Fruit fly (Drosophila melanogaster) whole organism, embryonic: ENCODE measurements around the gene CG8300.

Experiments used
- Atf3 ChIP-seq: fragments of 200-800 bp; sonication (Bioruptor generic); optimal IDR thresholded peaks from 3 replicates; lab custom pipeline; 2016; ENCODE audit warnings: missing biosample characterization, missing genetic modification characterization
- Bteb2 ChIP-seq: fragments of 200-800 bp; sonication (Bioruptor generic); optimal IDR thresholded peaks from 2 replicates; lab custom pipeline; 2016; ENCODE audit warnings: missing biosample characterization, missing genetic modification characterization
- CG10321 ChIP-seq: fragments of 200-800 bp; sonication (Bioruptor generic); IDR thresholded peaks from 2 replicates; pipeline ENCODE4 v1.3.6; 2022; ENCODE audit warnings: missing biosample characterization, missing genetic modification characterization
- CG11696 ChIP-seq: fragments of 200-800 bp; sonication (Bioruptor generic); IDR thresholded peaks from 2 replicates; pipeline ENCODE4 v1.3.6; 2022; ENCODE audit warnings: missing biosample characterization, missing genetic modification characterization
- CG12155 ChIP-seq: fragments of 200-800 bp; sonication (Bioruptor generic); optimal IDR thresholded peaks from 3 replicates; lab custom pipeline; 2016; ENCODE audit warnings: missing biosample characterization, missing genetic modification characterization
- CG12219 ChIP-seq: fragments of 200-800 bp; sonication (Bioruptor generic); optimal IDR thresholded peaks from 3 replicates; lab custom pipeline; 2018; ENCODE audit warnings: missing biosample characterization, mild to moderate bottlenecking, missing genetic modification characterization
- CG12942 ChIP-seq: fragments of 200-800 bp; sonication (Bioruptor generic); optimal IDR thresholded peaks from 3 replicates; lab custom pipeline; 2016; ENCODE audit warnings: missing biosample characterization, missing genetic modification characterization
- CG17359 ChIP-seq: fragments of 200-800 bp; sonication (Bioruptor generic); optimal IDR thresholded peaks from 3 replicates; lab custom pipeline; 2018; ENCODE audit warnings: missing biosample characterization, mild to moderate bottlenecking, missing genetic modification characterization, moderate library complexity
- CG2116 ChIP-seq: fragments of 200-800 bp; sonication (Bioruptor generic); optimal IDR thresholded peaks from 3 replicates; lab custom pipeline; 2018; ENCODE audit warnings: missing biosample characterization, mild to moderate bottlenecking, missing genetic modification characterization
- CG4328 ChIP-seq: fragments of 200-800 bp; sonication (Bioruptor generic); optimal IDR thresholded peaks from 3 replicates; lab custom pipeline; 2017; ENCODE audit warnings: missing biosample characterization, missing genetic modification reagents, missing genetic modification characterization
- CG4424 ChIP-seq: fragments of 200-800 bp; sonication (Bioruptor generic); optimal IDR thresholded peaks from 3 replicates; lab custom pipeline; 2016; ENCODE audit warnings: missing biosample characterization, missing genetic modification characterization
- CG4617 ChIP-seq: fragments of 200-800 bp; sonication (Bioruptor generic); optimal IDR thresholded peaks from 3 replicates; lab custom pipeline; 2016; ENCODE audit warnings: missing biosample characterization, missing genetic modification characterization, borderline replicate concordance
- CG6272 ChIP-seq: fragments of 200-800 bp; sonication (Bioruptor generic); IDR thresholded peaks from 2 replicates; pipeline ENCODE4 v1.3.6; 2022; ENCODE audit warnings: missing biosample characterization, missing genetic modification characterization
- CG6689 ChIP-seq: fragments of 200-800 bp; sonication (Bioruptor generic); IDR thresholded peaks from 2 replicates; pipeline ENCODE4 v1.3.6; 2022; ENCODE audit warnings: missing biosample characterization, missing genetic modification characterization
- CG6791 ChIP-seq: fragments of 200-800 bp; sonication (Bioruptor generic); IDR thresholded peaks from 3 replicates; pipeline ENCODE4 v1.3.6; 2022; ENCODE audit warnings: missing biosample characterization, missing genetic modification characterization; ENCODE audit not compliant: partially characterized antibody
- CG6854 ChIP-seq: fragments of 200-800 bp; sonication (Bioruptor generic); optimal IDR thresholded peaks from 3 replicates; lab custom pipeline; 2017; ENCODE audit warnings: missing biosample characterization, mild to moderate bottlenecking, missing genetic modification characterization
- CG7357 ChIP-seq: fragments of 200-800 bp; sonication (Bioruptor generic); IDR thresholded peaks from 3 replicates; pipeline ENCODE4 v1.3.6; 2022; ENCODE audit warnings: missing biosample characterization, missing genetic modification characterization
- CG7745 ChIP-seq: fragments of 200-800 bp; sonication (Bioruptor generic); optimal IDR thresholded peaks from 2 replicates; lab custom pipeline; 2018; ENCODE audit warnings: missing biosample characterization, mild to moderate bottlenecking, missing genetic modification characterization, moderate library complexity
- CG7786 ChIP-seq: fragments of 200-800 bp; sonication (Bioruptor generic); optimal IDR thresholded peaks from 2 replicates; lab custom pipeline; 2016; ENCODE audit warnings: missing biosample characterization, missing genetic modification characterization
- Camta ChIP-seq: fragments of 200-800 bp; sonication (Bioruptor generic); optimal IDR thresholded peaks from 2 replicates; lab custom pipeline; 2016; ENCODE audit warnings: missing biosample characterization, missing genetic modification characterization
- Dip2 ChIP-seq: fragments of 200-800 bp; sonication (Bioruptor generic); IDR thresholded peaks from 2 replicates; pipeline ENCODE4 v1.3.6; 2022; ENCODE audit warnings: missing biosample characterization, missing genetic modification characterization
- Hr39 ChIP-seq: fragments of >200 bp; optimal IDR thresholded peaks from 2 replicates; lab custom pipeline; 2017
- Med ChIP-seq: fragments of 200-800 bp; sonication (Bioruptor generic); peaks from one replicate; lab custom pipeline; 2016; ENCODE audit warnings: missing biosample characterization, missing genetic modification characterization, mild to moderate bottlenecking, inconsistent platforms, moderate library complexity
- Ptx1 ChIP-seq: fragments of 200-800 bp; sonication (Bioruptor generic); IDR thresholded peaks from 2 replicates; pipeline ENCODE4 v1.3.6; 2022; ENCODE audit warnings: missing biosample characterization, missing genetic modification characterization
- Rx ChIP-seq: fragments of 200-800 bp; sonication (Bioruptor generic); IDR thresholded peaks from 2 replicates; pipeline ENCODE4 v1.3.6; 2022; ENCODE audit warnings: missing biosample characterization, missing genetic modification characterization
- Taf1 ChIP-seq: fragments of 200-800 bp; sonication (Bioruptor generic); IDR thresholded peaks from 2 replicates; pipeline ENCODE4 v1.3.6; 2022; ENCODE audit warnings: missing biosample characterization, missing genetic modification characterization
- Vsx1 ChIP-seq: fragments of 200-800 bp; sonication (Bioruptor generic); optimal IDR thresholded peaks from 2 replicates; lab custom pipeline; 2017; ENCODE audit warnings: missing biosample characterization, mild to moderate bottlenecking, missing genetic modification characterization, missing genetic modification reagents
- ap ChIP-seq: fragments of 200-800 bp; sonication (Bioruptor generic); IDR thresholded peaks from 2 replicates; pipeline ENCODE4 v1.3.6; 2022; ENCODE audit warnings: missing biosample characterization, missing genetic modification characterization
- cg ChIP-seq: fragments of 200-800 bp; sonication (Bioruptor generic); optimal IDR thresholded peaks from 3 replicates; lab custom pipeline; 2019; ENCODE audit warnings: missing biosample characterization, mild to moderate bottlenecking, missing genetic modification characterization, moderate library complexity
- chm ChIP-seq: fragments of 200-800 bp; sonication (Bioruptor generic); IDR thresholded peaks from 2 replicates; pipeline ENCODE4 v1.3.6; 2022; ENCODE audit warnings: missing biosample characterization, missing genetic modification characterization
- dmrt11E ChIP-seq: fragments of 200-800 bp; sonication (Bioruptor generic); optimal IDR thresholded peaks from 3 replicates; lab custom pipeline; 2018; ENCODE audit warnings: missing biosample characterization, mild to moderate bottlenecking, missing genetic modification characterization, moderate library complexity
- ewg ChIP-seq: fragments of 200-800 bp; sonication (Bioruptor generic); optimal IDR thresholded peaks from 3 replicates; lab custom pipeline; 2017; ENCODE audit warnings: mild to moderate bottlenecking, missing biosample characterization, missing genetic modification reagents, missing genetic modification characterization
- fd64A ChIP-seq: fragments of 200-800 bp; sonication (Bioruptor generic); optimal IDR thresholded peaks from 3 replicates; lab custom pipeline; 2018; ENCODE audit warnings: missing biosample characterization, mild to moderate bottlenecking, missing genetic modification characterization
- grau ChIP-seq: fragments of 200-800 bp; optimal IDR thresholded peaks from 3 replicates; lab custom pipeline; 2019; ENCODE audit warnings: missing biosample characterization, mild to moderate bottlenecking, missing genetic modification characterization, moderate library complexity
- nau ChIP-seq: fragments of 200-800 bp; sonication (Bioruptor generic); optimal IDR thresholded peaks from 3 replicates; lab custom pipeline; 2017; ENCODE audit warnings: missing biosample characterization, mild to moderate bottlenecking, missing genetic modification characterization, missing genetic modification reagents
- oc ChIP-seq: fragments of 200-800 bp; sonication (Bioruptor generic); optimal IDR thresholded peaks from 2 replicates; lab custom pipeline; 2018; ENCODE audit warnings: missing biosample characterization, mild to moderate bottlenecking, missing genetic modification characterization, moderate library complexity
- otp ChIP-seq: fragments of 200-800 bp; sonication (Bioruptor generic); IDR thresholded peaks from 3 replicates; pipeline ENCODE4, ENCODE4 v1.3.6; 2022; ENCODE audit warnings: missing biosample characterization, missing genetic modification characterization
- pan ChIP-seq, 4 experiments: fragments of >200 bp in 3 of 4; fragments of 200-800 bp in 1 of 4; sonication (Bioruptor generic) in 1 of 4; optimal IDR thresholded peaks in 3 of 4; IDR thresholded peaks in 1 of 4; 2 replicates each; pipeline versions ENCODE4 v1.3.6 to Lab custom; 2017 to 2022; ENCODE audit warnings: missing biosample characterization in 2 of 4, missing genetic modification characterization in 2 of 4, mixed read lengths in 1 of 4
- pho ChIP-seq: fragments of 200-800 bp; sonication (Bioruptor generic); optimal IDR thresholded peaks from 2 replicates; lab custom pipeline; 2016; ENCODE audit warnings: missing biosample characterization, missing genetic modification characterization
- run ChIP-seq: fragments of 200-800 bp; sonication (Bioruptor generic); optimal IDR thresholded peaks from 3 replicates; lab custom pipeline; 2018; ENCODE audit warnings: missing biosample characterization, mild to moderate bottlenecking, missing genetic modification characterization
- sc ChIP-seq, 3 experiments: fragments of >200 bp in 2 of 3; fragments of 200-800 bp in 1 of 3; sonication (Bioruptor generic) in 1 of 3; optimal IDR thresholded peaks; 2 replicates in 2 of 3; 3 replicates in 1 of 3; lab custom pipeline; 2017; ENCODE audit warnings: mild to moderate bottlenecking in 1 of 3, missing biosample characterization in 1 of 3, missing genetic modification characterization in 1 of 3, missing genetic modification reagents in 1 of 3
- sug ChIP-seq: fragments of 200-800 bp; optimal IDR thresholded peaks from 2 replicates; lab custom pipeline; 2019; ENCODE audit warnings: missing biosample characterization, mild to moderate bottlenecking, missing genetic modification characterization, moderate library complexity
- tap ChIP-seq: fragments of 200-800 bp; optimal IDR thresholded peaks from 3 replicates; lab custom pipeline; 2019; ENCODE audit warnings: missing biosample characterization, mild to moderate bottlenecking, missing genetic modification characterization, moderate library complexity
- tup ChIP-seq: fragments of 200-800 bp; sonication (Bioruptor generic); optimal IDR thresholded peaks from 2 replicates; lab custom pipeline; 2016; ENCODE audit warnings: missing biosample characterization, mild to moderate bottlenecking, missing genetic modification characterization, moderate library complexity
- unpg ChIP-seq: fragments of 200-800 bp; sonication (Bioruptor generic); optimal IDR thresholded peaks from 3 replicates; lab custom pipeline; 2018; ENCODE audit warnings: missing biosample characterization, mild to moderate bottlenecking, missing genetic modification characterization, moderate library complexity
- usp ChIP-seq: fragments of >200 bp; optimal IDR thresholded peaks from 2 replicates; lab custom pipeline; 2017; ENCODE audit warnings: missing biosample characterization, missing genetic modification characterization
- vfl ChIP-seq: fragments of 200-800 bp; sonication (Bioruptor generic); optimal IDR thresholded peaks from 2 replicates; lab custom pipeline; 2016; ENCODE audit warnings: missing biosample characterization, missing genetic modification characterization
- vnd ChIP-seq: fragments of 200-800 bp; sonication (Bioruptor generic); IDR thresholded peaks from 3 replicates; pipeline ENCODE4 v1.3.6; 2022; ENCODE audit warnings: missing biosample characterization, missing genetic modification characterization; ENCODE audit not compliant: partially characterized antibody
- zen2 ChIP-seq: fragments of 200-800 bp; sonication (Bioruptor generic); IDR thresholded peaks from 3 replicates; pipeline ENCODE4 v1.3.6; 2022; ENCODE audit warnings: missing biosample characterization, missing genetic modification characterization; ENCODE audit not compliant: partially characterized antibody
- zf30C ChIP-seq: fragments of 200-800 bp; sonication (Bioruptor generic); optimal IDR thresholded peaks from 3 replicates; lab custom pipeline; 2018; ENCODE audit warnings: missing biosample characterization, mild to moderate bottlenecking, missing genetic modification characterization

The CG8300 gene

DNA sequence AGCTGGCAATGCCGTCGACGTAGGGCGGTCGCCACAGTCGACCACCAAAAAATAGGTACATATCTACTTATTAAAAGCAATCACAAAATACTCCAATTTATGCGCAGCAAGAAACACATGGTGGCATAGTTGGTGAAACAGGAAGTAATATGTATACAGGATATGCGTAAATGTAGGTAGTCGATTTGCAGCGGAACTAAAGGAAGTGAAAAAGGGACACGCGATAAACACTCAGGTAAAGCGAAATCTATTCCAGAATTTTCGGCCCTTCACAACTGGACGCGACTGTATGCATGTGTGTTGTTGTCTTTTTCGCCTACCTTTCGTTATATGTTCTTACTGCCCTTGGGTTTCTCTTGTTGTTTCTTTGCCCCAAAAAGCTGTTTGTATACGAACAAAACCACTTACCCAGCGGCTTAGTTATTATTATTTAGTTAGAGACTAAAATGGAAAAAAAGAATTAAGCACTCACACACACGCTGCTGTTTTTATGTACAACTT is 8.1 kb upstream of the CG8300 start (continued):
- TF ChIP-seq ewg (GFP tag; lab: Kevin White, UChicago): peak; percentile 55
- TF ChIP-seq CG7786 (GFP tag; lab: Kevin White, UChicago): peak; percentile 79
- TF ChIP-seq Hr39 (lab: Kevin White, UChicago): no peak
- TF ChIP-seq Bteb2 (GFP tag; lab: Kevin White, UChicago): peak; percentile 56
- peak; percentile 54 for TF ChIP-seq fd64A (GFP tag; lab: Kevin White, UChicago)
- peak; percentile 88 for TF ChIP-seq unpg (GFP tag; lab: Kevin White, UChicago)
- TF ChIP-seq CG6689: peak; percentile 79
- no peak for TF ChIP-seq CG7745
- peak; percentile 55 for TF ChIP-seq CG12942 (GFP tag; lab: Kevin White, UChicago)
- TF ChIP-seq chm (GFP tag; lab: Robert Waterston, UW): peak; percentile 52
- TF ChIP-seq CG6791: no peak
- no peak for TF ChIP-seq zen2 (GFP tag; lab: Robert Waterston, UW)
- peak; percentile 84 for TF ChIP-seq tap (tag; lab: Kevin White, UChicago)
- TF ChIP-seq vnd (GFP tag; lab: Robert Waterston, UW): no peak
- TF ChIP-seq sc (optimal IDR thresholded peaks at IDR 0.05; lab: Kevin White, UChicago): no peak
- TF ChIP-seq sc (GFP tag; optimal IDR thresholded peaks at IDR 0.05; lab: Kevin White, UChicago): peak; percentile 51
- peak; percentile 11 for TF ChIP-seq CG2116
- peak; percentile 53 for TF ChIP-seq CG4424 (GFP tag; lab: Kevin White, UChicago)
- peak; percentile 91 for TF ChIP-seq CG12219
- TF ChIP-seq pho (GFP tag; lab: Kevin White, UChicago): peak; percentile 66
- TF ChIP-seq vfl (GFP tag; lab: Kevin White, UChicago): peak; percentile 36
- TF ChIP-seq Rx: peak; percentile 45; the same call in 1 of the 2 replicates
- TF ChIP-seq usp (GFP tag; lab: Kevin White, UChicago): no peak
- TF ChIP-seq nau: peak; percentile 80
- TF ChIP-seq Atf3: peak; percentile 45
- peak; percentile 78 for TF ChIP-seq Ptx1 (GFP tag; lab: Robert Waterston, UW)
- TF ChIP-seq otp (GFP tag; lab: Robert Waterston, UW): peak; percentile 57; the same call in 2 of the 3 replicates
- peak; percentile 80 for TF ChIP-seq CG6854 (GFP tag; lab: Kevin White, UChicago)
- TF ChIP-seq run: peak; percentile 51
- peak; percentile 65 for TF ChIP-seq oc
- TF ChIP-seq CG7357 (GFP tag; lab: Robert Waterston, UW): peak; percentile 68; the same call in 2 of the 3 replicates
- TF ChIP-seq CG4617: peak; percentile 65
- TF ChIP-seq tup: peak; percentile 2
- peak; percentile 67 for TF ChIP-seq CG4328
- 0 out of 2 replicates have a peak, but pooled peaks have one; percentile 29 for TF ChIP-seq ap
- TF ChIP-seq, all 482 proteins: peak for 391

DNA sequence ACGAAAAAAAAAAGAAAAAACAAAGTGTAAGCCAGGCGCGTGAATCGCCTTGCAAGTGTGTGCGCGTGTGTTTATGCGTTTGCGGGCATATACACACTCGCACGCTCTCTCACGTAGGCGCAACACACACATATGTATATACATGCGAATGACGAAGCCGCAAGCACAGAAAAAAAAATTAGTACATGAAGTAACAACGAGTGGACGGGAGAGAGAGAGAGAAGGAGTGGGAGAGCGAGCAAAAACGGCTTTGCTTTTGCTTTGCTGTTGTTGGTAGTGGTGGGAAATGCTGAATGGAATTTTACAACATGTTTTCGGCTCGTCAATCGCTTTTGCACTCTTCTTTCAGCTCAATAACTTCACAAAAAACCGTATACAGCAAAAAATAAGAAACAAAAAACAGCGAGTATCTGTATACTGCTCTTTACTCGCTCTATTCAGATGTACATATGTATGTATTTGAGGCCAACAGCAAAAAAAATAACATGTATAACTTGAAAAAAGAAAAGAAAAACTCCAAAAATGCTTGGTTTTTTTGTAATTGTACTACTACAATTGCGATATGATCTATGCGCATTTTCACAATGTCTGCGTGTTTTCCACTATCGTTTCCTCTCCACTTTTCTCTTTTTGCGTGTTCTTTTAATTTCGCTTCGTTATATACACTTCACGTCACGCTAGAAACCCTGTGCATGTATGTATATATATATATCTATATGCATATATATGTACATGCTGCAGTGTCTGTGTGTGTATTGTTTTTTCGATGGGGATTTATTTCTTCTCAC is 7.4 kb upstream of the CG8300 start:
- TF ChIP-seq Med (GFP tag; lab: Kevin White, UChicago) (peak; percentile 53), CG11696 (GFP tag; lab: Robert Waterston, UW) (no peak), CG6272 (GFP tag; lab: Robert Waterston, UW) (no peak), Camta (GFP tag; lab: Kevin White, UChicago) (no peak), zf30C (GFP tag; lab: Kevin White, UChicago) (peak; percentile 7), CG12155 (GFP tag; lab: Kevin White, UChicago) (peak; percentile 95), grau (tag; lab: Kevin White, UChicago) (no peak), cg (peak; percentile 88), pan (optimal IDR thresholded peaks at IDR 0.05; lab: Kevin White, UChicago) (no peak), pan (GFP tag; optimal IDR thresholded peaks at IDR 0.05 in 1 of 2, IDR thresholded peaks at IDR 0.05 in 1 of 2) (no peak), Taf1 (no peak), CG7786 (GFP tag; lab: Kevin White, UChicago) (no peak), CG17359 (tag; lab: Kevin White, UChicago) (peak; percentile 55), Dip2 (GFP tag; lab: Robert Waterston, UW) (no peak), CG10321 (GFP tag; lab: Robert Waterston, UW) (no peak), Vsx1 (GFP tag; lab: Kevin White, UChicago) (no peak), dmrt11E (no peak), tap (tag; lab: Kevin White, UChicago) (no peak), sug (tag; lab: Kevin White, UChicago) (no peak)
